Worm (Caenorhabditis elegans) whole organism, L1 larva: ENCODE results near the gene T14G12.12.

ENCODE experiments used
- C04F5.9 ChIP-seq: sonication (generic microtip); optimal IDR thresholded peaks from 2 replicates; lab custom pipeline; 2016; ENCODE audit warnings: missing genetic modification characterization, missing compliant biosample characterization
- blmp-1 ChIP-seq: fragments of 150-350 bp; optimal IDR thresholded peaks from 2 replicates; lab custom pipeline; 2014; ENCODE audit warnings: missing biosample characterization, missing genetic modification characterization
- ceh-8 ChIP-seq: fragments of 200-800 bp; sonication (Bioruptor generic); optimal IDR thresholded peaks from 2 replicates; lab custom pipeline; 2018; ENCODE audit warnings: mild to moderate bottlenecking, missing genetic modification characterization, moderate library complexity, missing compliant biosample characterization
- ceh-82 ChIP-seq, 3 experiments: fragments of 150-350 bp in 1 of 3; sonication (generic microtip) in 2 of 3; optimal IDR thresholded peaks; 2 replicates each; lab custom pipeline; 2014 to 2017; ENCODE audit warnings: missing biosample characterization in 3 of 3, missing genetic modification characterization in 3 of 3
- dpl-1 ChIP-seq, 3 experiments: fragments of 150-350 bp in 2 of 3; sonication (generic microtip) in 1 of 3; optimal IDR thresholded peaks; 2 replicates each; lab custom pipeline; 2014 to 2017; ENCODE audit warnings: missing biosample characterization in 3 of 3, missing genetic modification characterization in 3 of 3, missing genetic modification reagents in 3 of 3
- dsc-1 ChIP-seq: sonication (generic microtip); optimal IDR thresholded peaks from 2 replicates; lab custom pipeline; 2016; ENCODE audit warnings: mild to moderate bottlenecking, missing genetic modification characterization, missing compliant biosample characterization
- efl-1 ChIP-seq, 4 experiments: fragments of 150-350 bp; optimal IDR thresholded peaks in 3 of 4; peaks in 1 of 4; 1 replicate in 1 of 4; 2 replicates in 3 of 4; lab custom pipeline; 2014; ENCODE audit warnings: missing biosample characterization in 2 of 4, missing genetic modification characterization in 2 of 4, missing genetic modification reagents in 2 of 4
- elt-2 ChIP-seq: sonication (generic microtip); optimal IDR thresholded peaks from 2 replicates; lab custom pipeline; 2016; ENCODE audit warnings: missing genetic modification characterization, mild to moderate bottlenecking, inconsistent platforms, missing compliant biosample characterization, missing genetic modification reagents
- fkh-4 ChIP-seq: sonication (generic microtip); optimal IDR thresholded peaks from 2 replicates; lab custom pipeline; 2016; ENCODE audit warnings: missing compliant biosample characterization, missing genetic modification characterization, borderline replicate concordance
- fkh-8 ChIP-seq: sonication (generic microtip); optimal IDR thresholded peaks from 2 replicates; lab custom pipeline; 2016; ENCODE audit warnings: mild to moderate bottlenecking, missing genetic modification characterization, missing compliant biosample characterization
- hlh-4 ChIP-seq: sonication (generic microtip); optimal IDR thresholded peaks from 2 replicates; lab custom pipeline; 2016; ENCODE audit warnings: mild to moderate bottlenecking, missing genetic modification characterization, missing compliant biosample characterization
- lin-13 ChIP-seq: fragments of 150-350 bp; optimal IDR thresholded peaks from 2 replicates; lab custom pipeline; 2014; ENCODE audit warnings: missing biosample characterization, missing genetic modification reagents, missing genetic modification characterization
- lin-14 ChIP-seq: fragments of 200-800 bp; sonication (Bioruptor generic); optimal IDR thresholded peaks from 2 replicates; lab custom pipeline; 2018; ENCODE audit warnings: mild to moderate bottlenecking, missing genetic modification characterization, moderate library complexity, missing compliant biosample characterization
- lsy-2 ChIP-seq, 2 experiments: fragments of 150-350 bp; optimal IDR thresholded peaks; 2 replicates each; lab custom pipeline; 2014; ENCODE audit warnings: missing biosample characterization in 2 of 2, missing genetic modification characterization in 2 of 2
- mab-9 ChIP-seq: fragments of 200-800 bp; sonication (Bioruptor generic); IDR thresholded peaks from 2 replicates; pipeline ENCODE4 v1.3.6; 2022; ENCODE audit warnings: missing genetic modification reagents, missing genetic modification characterization, missing compliant biosample characterization
- mef-2 ChIP-seq: fragments of 150-350 bp; optimal IDR thresholded peaks from 2 replicates; lab custom pipeline; 2014; ENCODE audit warnings: missing biosample characterization, missing genetic modification characterization
- mep-1 ChIP-seq: fragments of 150-350 bp; optimal IDR thresholded peaks from 2 replicates; lab custom pipeline; 2014; ENCODE audit warnings: missing biosample characterization, missing genetic modification characterization
- nhr-11 ChIP-seq: fragments of 150-350 bp; optimal IDR thresholded peaks from 2 replicates; lab custom pipeline; 2014; ENCODE audit warnings: missing biosample characterization, missing genetic modification characterization
- nhr-19 ChIP-seq: fragments of 200-800 bp; sonication (Bioruptor generic); conservative IDR thresholded peaks from 2 replicates; pipeline ENCODE4 v1.3.6; 2022; ENCODE audit warnings: missing genetic modification characterization, missing compliant biosample characterization
- nhr-20 ChIP-seq: sonication (generic microtip); optimal IDR thresholded peaks from 2 replicates; lab custom pipeline; 2016; ENCODE audit warnings: mild to moderate bottlenecking, missing genetic modification characterization, missing compliant biosample characterization
- nhr-71 ChIP-seq: sonication (generic microtip); optimal IDR thresholded peaks from 2 replicates; lab custom pipeline; 2016; ENCODE audit warnings: mild to moderate bottlenecking, missing genetic modification characterization, moderate library complexity, missing compliant biosample characterization
- nhr-77 ChIP-seq: fragments of 150-350 bp; optimal IDR thresholded peaks from 2 replicates; lab custom pipeline; 2014; ENCODE audit warnings: missing biosample characterization, missing genetic modification characterization
- nhr-84 ChIP-seq: sonication (generic microtip); optimal IDR thresholded peaks from 2 replicates; lab custom pipeline; 2017; ENCODE audit warnings: missing biosample characterization, missing genetic modification characterization
- nhr-85 ChIP-seq: sonication (generic microtip); peaks from one replicate; lab custom pipeline; 2016; ENCODE audit warnings: missing genetic modification characterization, inconsistent platforms, missing compliant biosample characterization
- rnt-1 ChIP-seq: sonication (generic microtip); optimal IDR thresholded peaks from 2 replicates; lab custom pipeline; 2016; ENCODE audit warnings: mild to moderate bottlenecking, missing genetic modification characterization, moderate library complexity, missing compliant biosample characterization
- skn-1 ChIP-seq: fragments of 150-350 bp; optimal IDR thresholded peaks from 2 replicates; lab custom pipeline; 2014; ENCODE audit warnings: missing biosample characterization, missing genetic modification characterization
- snpc-4 ChIP-seq: fragments of 150-350 bp; optimal IDR thresholded peaks from 2 replicates; lab custom pipeline; 2014; ENCODE audit warnings: missing biosample characterization, missing genetic modification characterization
- snu-23 ChIP-seq: sonication (generic microtip); optimal IDR thresholded peaks from 2 replicates; lab custom pipeline; 2016; ENCODE audit warnings: missing genetic modification characterization, missing compliant biosample characterization
- unc-130 ChIP-seq: fragments of 150-350 bp; optimal IDR thresholded peaks from 2 replicates; lab custom pipeline; 2017; ENCODE audit warnings: missing biosample characterization, missing genetic modification characterization, inconsistent platforms
- unc-30 ChIP-seq: sonication (generic microtip); optimal IDR thresholded peaks from 2 replicates; lab custom pipeline; 2017; ENCODE audit warnings: missing biosample characterization, missing genetic modification characterization
- unc-62 ChIP-seq: fragments of 150-350 bp; optimal IDR thresholded peaks from 2 replicates; lab custom pipeline; 2014; ENCODE audit warnings: missing biosample characterization, missing genetic modification reagents, missing genetic modification characterization
- unc-86 ChIP-seq: sonication (generic microtip); optimal IDR thresholded peaks from 2 replicates; lab custom pipeline; 2016; ENCODE audit warnings: missing genetic modification characterization, missing compliant biosample characterization
- xbp-1 ChIP-seq: sonication (generic microtip); optimal IDR thresholded peaks from 2 replicates; lab custom pipeline; 2016; ENCODE audit warnings: missing genetic modification characterization, missing compliant biosample characterization

T14G12.12 gene

DNA sequence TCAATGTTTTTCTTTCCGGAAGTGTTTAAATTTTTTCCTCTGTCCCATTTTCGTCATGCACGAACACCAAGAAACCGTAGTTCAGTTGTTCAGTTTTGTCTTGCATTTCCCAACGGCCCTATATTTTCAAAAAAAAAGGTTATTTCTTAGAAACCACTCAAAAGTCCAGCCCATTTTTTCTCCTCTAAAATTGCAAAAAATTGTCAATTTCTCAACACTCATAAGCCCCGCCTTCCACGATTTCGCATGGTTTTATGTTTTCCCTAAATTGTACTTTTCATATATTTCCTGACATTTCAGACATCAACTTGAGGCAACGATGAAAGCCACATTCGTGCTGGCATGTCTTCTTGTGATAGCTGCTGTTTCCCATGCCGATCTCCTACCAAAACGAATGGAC is 31.0 kb downstream of the T14G12.12 start, which contains the start of gene nlp-1:
Gene nlp-1 (plus strand): TSS at position 301 of the 400 bp plus-strand sequence.
- TF ChIP-seq skn-1 (tag; lab: Kevin White, UChicago) (no peak), mab-9 (GFP tag; lab: Robert Waterston, UW) (no peak), nhr-84 (no peak), unc-130 (tag; lab: Kevin White, UChicago) (no peak)

DNA sequence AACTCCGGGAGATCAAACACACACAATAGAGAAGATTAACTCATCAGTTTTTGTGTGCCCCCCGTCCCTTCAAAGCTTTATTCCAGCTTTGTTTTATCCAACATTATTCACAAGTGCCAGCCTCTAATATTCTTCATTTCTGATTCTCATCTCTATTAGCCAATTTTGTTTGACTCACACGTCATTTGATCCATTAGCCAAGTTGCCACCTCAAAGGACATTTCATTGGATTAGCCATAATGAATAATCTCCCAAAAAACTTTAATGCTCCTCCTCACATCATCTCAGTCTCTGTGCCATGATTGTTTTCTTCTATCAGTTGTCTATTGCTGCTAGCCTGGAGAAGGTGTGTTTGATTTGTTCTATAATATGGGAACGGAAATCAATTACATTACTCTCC is 32.9 kb downstream of the T14G12.12 start:
- TF ChIP-seq unc-62 (GFP tag; lab: Kevin White, UChicago) (no peak), unc-30 (tag; lab: Kevin White, UChicago) (no peak), xbp-1 (tag; lab: Kevin White, UChicago) (no peak), ceh-82 (tag; optimal IDR thresholded peaks at IDR 0.05; lab: Kevin White, UChicago) (no peak), ceh-8 (GFP tag; lab: Kevin White, UChicago) (peak; percentile 72), dsc-1 (tag; lab: Kevin White, UChicago) (peak; percentile 86), nhr-19 (no peak)

DNA sequence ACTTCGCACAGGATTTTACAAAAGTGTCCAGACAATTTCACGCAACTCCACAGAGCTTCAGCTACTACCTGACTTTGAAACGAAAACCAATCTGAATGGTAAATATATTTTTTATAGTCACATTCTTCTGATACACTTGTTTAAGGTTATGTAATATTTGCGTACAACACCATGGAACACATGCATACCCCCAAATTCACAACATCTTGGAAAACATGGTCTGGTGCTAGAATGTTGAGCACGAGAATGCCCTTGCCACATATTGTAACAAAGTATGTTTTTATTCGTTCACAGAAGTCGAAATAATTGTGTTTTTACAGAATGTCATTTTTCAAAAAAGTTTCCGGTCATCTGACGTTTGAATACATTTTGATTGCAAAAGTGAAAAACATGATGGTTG is 42.5 kb downstream of the T14G12.12 start:
- TF ChIP-seq snpc-4 (tag; lab: Kevin White, UChicago) = no peak
- no peak for TF ChIP-seq mep-1 (tag; lab: Kevin White, UChicago)

DNA sequence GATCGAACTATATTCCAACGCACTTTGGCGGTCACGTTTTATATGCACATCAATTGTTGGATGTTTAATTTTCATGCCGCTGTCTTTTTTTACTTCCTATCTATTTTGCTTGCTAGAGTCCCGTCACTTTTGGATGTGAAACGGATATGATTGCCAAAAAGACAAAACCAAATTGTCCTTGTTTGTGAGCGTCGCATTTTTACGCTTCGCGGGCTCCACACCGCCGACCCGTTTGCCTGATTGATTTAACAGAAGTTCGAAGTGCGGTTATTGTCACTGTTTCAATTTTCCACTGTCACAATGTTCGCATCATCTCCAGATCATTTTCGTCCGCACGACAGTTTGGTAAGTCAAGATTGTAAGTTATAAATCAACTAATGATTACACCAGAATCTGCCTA is 43.5 kb downstream of the T14G12.12 start, which contains the start of gene C01C4.2:
Gene C01C4.2 (plus strand): TSS at position 301 of the 400 bp plus-strand sequence.
- TF ChIP-seq C04F5.9 (tag; lab: Kevin White, UChicago) (no peak), nhr-20 (tag; lab: Kevin White, UChicago) (no peak), lsy-2 (tag; optimal IDR thresholded peaks at IDR 0.05; lab: Kevin White, UChicago) (no peak), fkh-8 (tag; lab: Kevin White, UChicago) (no peak)

DNA sequence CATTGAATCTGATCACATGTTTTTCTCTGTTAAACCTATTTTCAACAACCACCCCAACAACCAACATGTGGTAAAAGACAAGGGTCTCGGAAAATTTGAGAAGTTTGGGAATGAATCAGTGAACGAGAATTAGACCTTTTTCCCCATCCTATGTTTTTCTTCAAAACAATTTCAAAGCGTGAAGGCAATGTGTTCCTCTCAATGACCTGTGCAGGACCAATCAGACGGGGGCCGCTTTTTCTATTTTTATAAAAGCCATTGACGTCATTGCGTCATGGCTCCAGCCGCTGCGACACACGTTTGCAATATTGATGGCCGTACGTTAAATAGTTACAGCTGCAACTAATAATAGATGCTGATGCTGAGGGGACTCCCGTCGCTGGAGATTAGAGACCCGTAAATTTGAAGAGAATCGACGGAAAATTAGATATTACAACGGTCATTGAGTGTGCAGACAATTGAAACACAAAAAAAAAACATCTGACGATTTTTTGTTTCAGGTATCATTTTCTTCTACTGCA is 46.7 kb downstream of the T14G12.12 start:
- peak; percentile 95 for TF ChIP-seq fkh-4
- no peak for TF ChIP-seq elt-2 (tag; lab: Kevin White, UChicago)
- TF ChIP-seq nhr-77 (tag; lab: Kevin White, UChicago) = no peak
- peak; percentile 99 for TF ChIP-seq dsc-1 (tag; lab: Kevin White, UChicago)
- no peak for TF ChIP-seq nhr-19
- TF ChIP-seq rnt-1 (tag; lab: Kevin White, UChicago) = peak; percentile 30
- TF ChIP-seq ceh-82 (tag; optimal IDR thresholded peaks at IDR 0.05; lab: Kevin White, UChicago) = no peak
- no peak for TF ChIP-seq lin-13 (GFP tag; lab: Kevin White, UChicago)
- no peak for TF ChIP-seq mef-2 (tag; lab: Kevin White, UChicago)
- no peak for TF ChIP-seq unc-86 (tag; lab: Kevin White, UChicago)
- TF ChIP-seq nhr-71 (tag; lab: Kevin White, UChicago) = peak; percentile 59
- TF ChIP-seq hlh-4 (tag; lab: Kevin White, UChicago) = no peak
- TF ChIP-seq nhr-85 (tag; lab: Kevin White, UChicago) = peak; percentile 34
- TF ChIP-seq unc-130 (tag; lab: Kevin White, UChicago) = no peak
- TF ChIP-seq lin-14 (GFP tag; lab: Kevin White, UChicago) = peak; percentile 40

DNA sequence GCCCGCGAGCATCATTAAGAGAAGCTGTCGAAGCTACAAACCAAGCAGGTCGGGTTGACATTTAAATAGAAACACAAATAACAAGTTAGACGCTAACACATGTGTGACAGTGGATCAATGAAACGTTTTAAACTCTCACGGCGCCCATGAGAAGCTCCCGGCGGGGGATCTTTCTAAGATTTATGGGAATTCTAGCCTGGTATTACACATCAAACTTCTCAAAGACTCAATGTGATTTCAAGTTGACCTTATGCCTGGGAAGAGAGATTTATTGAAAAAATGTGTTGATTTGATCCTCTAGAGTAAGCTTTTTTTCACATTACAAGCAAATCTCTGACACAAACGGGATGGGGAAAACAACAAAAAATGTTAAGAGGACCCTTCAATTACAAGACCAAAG is 48.6 kb downstream of the T14G12.12 start:
- TF ChIP-seq dsc-1 (tag; lab: Kevin White, UChicago) = peak; percentile 94
- no peak for TF ChIP-seq dpl-1 (GFP tag; optimal IDR thresholded peaks at IDR 0.05; lab: Kevin White, UChicago)
- peak; percentile 4 for TF ChIP-seq snu-23 (GFP tag; lab: Kevin White, UChicago)
- peak; percentile 33 for TF ChIP-seq lin-14 (GFP tag; lab: Kevin White, UChicago)
- peak; percentile 50 for TF ChIP-seq nhr-71 (tag; lab: Kevin White, UChicago)
- peak; percentile 32 for TF ChIP-seq rnt-1 (tag; lab: Kevin White, UChicago)
- no peak for TF ChIP-seq blmp-1 (tag; lab: Kevin White, UChicago)
- no peak for TF ChIP-seq nhr-11 (tag; lab: Kevin White, UChicago)
- TF ChIP-seq fkh-4 = peak; percentile 80
- TF ChIP-seq efl-1 (optimal IDR thresholded peaks at IDR 0.05; lab: Kevin White, UChicago) = no peak
- peak in 1 of 2 experiments; percentile 70 for TF ChIP-seq efl-1 (GFP tag; optimal IDR thresholded peaks at IDR 0.05 in 1 of 2; lab: Kevin White, UChicago)
